Worm (Caenorhabditis elegans) whole organism, L1 larva: Measurements from ENCODE around the gene F07B10.7.

Experiments used
- blmp-1 ChIP-seq: fragments of 150-350 bp; optimal IDR thresholded peaks from 2 replicates; lab custom pipeline; 2014; ENCODE audit warnings: missing biosample characterization, missing genetic modification characterization
- ceh-63 ChIP-seq: fragments of 200-800 bp; sonication (Bioruptor generic); optimal IDR thresholded peaks from 2 replicates; lab custom pipeline; 2018; ENCODE audit warnings: mild to moderate bottlenecking, missing genetic modification characterization, missing compliant biosample characterization
- dsc-1 ChIP-seq: sonication (generic microtip); optimal IDR thresholded peaks from 2 replicates; lab custom pipeline; 2016; ENCODE audit warnings: mild to moderate bottlenecking, missing genetic modification characterization, missing compliant biosample characterization
- efl-1 ChIP-seq, 4 experiments: fragments of 150-350 bp; optimal IDR thresholded peaks in 3 of 4; peaks in 1 of 4; 1 replicate in 1 of 4; 2 replicates in 3 of 4; lab custom pipeline; 2014; ENCODE audit warnings: missing biosample characterization in 2 of 4, missing genetic modification characterization in 2 of 4, missing genetic modification reagents in 2 of 4
- egl-13 ChIP-seq: sonication (generic microtip); optimal IDR thresholded peaks from 2 replicates; lab custom pipeline; 2016; ENCODE audit warnings: missing genotype, missing genetic modification reagents, missing genetic modification characterization, missing compliant biosample characterization
- ets-5 ChIP-seq: fragments of 200-800 bp; sonication (Bioruptor generic); IDR thresholded peaks from 2 replicates; pipeline ENCODE4 v1.3.6; 2022; ENCODE audit warnings: missing genetic modification characterization, missing compliant biosample characterization
- fkh-10 ChIP-seq: sonication (generic microtip); optimal IDR thresholded peaks from 2 replicates; lab custom pipeline; 2017; ENCODE audit warnings: missing biosample characterization, missing genetic modification reagents, missing genetic modification characterization
- fkh-4 ChIP-seq: sonication (generic microtip); optimal IDR thresholded peaks from 2 replicates; lab custom pipeline; 2016; ENCODE audit warnings: missing compliant biosample characterization, missing genetic modification characterization, borderline replicate concordance
- fkh-8 ChIP-seq: sonication (generic microtip); optimal IDR thresholded peaks from 2 replicates; lab custom pipeline; 2016; ENCODE audit warnings: mild to moderate bottlenecking, missing genetic modification characterization, missing compliant biosample characterization
- fos-1 ChIP-seq: fragments of 150-350 bp; optimal IDR thresholded peaks from 2 replicates; lab custom pipeline; 2014; ENCODE audit warnings: missing biosample characterization, missing genetic modification characterization
- hpl-2 ChIP-seq: fragments of 150-350 bp; optimal IDR thresholded peaks from 2 replicates; lab custom pipeline; 2014; ENCODE audit warnings: missing biosample characterization, missing genetic modification reagents, missing genetic modification characterization
- irx-1 ChIP-seq: sonication (generic microtip); optimal IDR thresholded peaks from 2 replicates; lab custom pipeline; 2016; ENCODE audit warnings: missing genetic modification characterization, missing compliant biosample characterization
- jun-1 ChIP-seq: fragments of 150-350 bp; optimal IDR thresholded peaks from 2 replicates; lab custom pipeline; 2014; ENCODE audit warnings: missing biosample characterization, missing genetic modification reagents, missing genetic modification characterization
- lin-14 ChIP-seq: fragments of 200-800 bp; sonication (Bioruptor generic); optimal IDR thresholded peaks from 2 replicates; lab custom pipeline; 2018; ENCODE audit warnings: mild to moderate bottlenecking, missing genetic modification characterization, moderate library complexity, missing compliant biosample characterization
- lin-15B ChIP-seq: fragments of 150-350 bp; sonication (generic microtip); optimal IDR thresholded peaks from 3 replicates; lab custom pipeline; 2014; ENCODE audit warnings: missing biosample characterization, missing genetic modification characterization
- lin-35 ChIP-seq, 2 experiments: fragments of 150-350 bp; optimal IDR thresholded peaks; 2 replicates each; lab custom pipeline; 2014; ENCODE audit warnings: missing biosample characterization in 2 of 2, missing genetic modification characterization in 2 of 2, missing genetic modification reagents in 2 of 2
- lin-39 ChIP-seq: fragments of 150-350 bp; optimal IDR thresholded peaks from 2 replicates; lab custom pipeline; 2014; ENCODE audit warnings: missing biosample characterization, missing genetic modification reagents, missing genetic modification characterization
- mef-2 ChIP-seq: fragments of 150-350 bp; optimal IDR thresholded peaks from 2 replicates; lab custom pipeline; 2014; ENCODE audit warnings: missing biosample characterization, missing genetic modification characterization
- mep-1 ChIP-seq: fragments of 150-350 bp; optimal IDR thresholded peaks from 2 replicates; lab custom pipeline; 2014; ENCODE audit warnings: missing biosample characterization, missing genetic modification characterization
- nhr-11 ChIP-seq: fragments of 150-350 bp; optimal IDR thresholded peaks from 2 replicates; lab custom pipeline; 2014; ENCODE audit warnings: missing biosample characterization, missing genetic modification characterization
- nhr-12 ChIP-seq: sonication (generic microtip); optimal IDR thresholded peaks from 2 replicates; lab custom pipeline; 2017; ENCODE audit warnings: missing biosample characterization, missing genetic modification characterization
- nhr-19 ChIP-seq: fragments of 200-800 bp; sonication (Bioruptor generic); conservative IDR thresholded peaks from 2 replicates; pipeline ENCODE4 v1.3.6; 2022; ENCODE audit warnings: missing genetic modification characterization, missing compliant biosample characterization
- nhr-20 ChIP-seq: sonication (generic microtip); optimal IDR thresholded peaks from 2 replicates; lab custom pipeline; 2016; ENCODE audit warnings: mild to moderate bottlenecking, missing genetic modification characterization, missing compliant biosample characterization
- nhr-71 ChIP-seq: sonication (generic microtip); optimal IDR thresholded peaks from 2 replicates; lab custom pipeline; 2016; ENCODE audit warnings: mild to moderate bottlenecking, missing genetic modification characterization, moderate library complexity, missing compliant biosample characterization
- nhr-85 ChIP-seq: sonication (generic microtip); peaks from one replicate; lab custom pipeline; 2016; ENCODE audit warnings: missing genetic modification characterization, inconsistent platforms, missing compliant biosample characterization
- rnt-1 ChIP-seq: sonication (generic microtip); optimal IDR thresholded peaks from 2 replicates; lab custom pipeline; 2016; ENCODE audit warnings: mild to moderate bottlenecking, missing genetic modification characterization, moderate library complexity, missing compliant biosample characterization
- skn-1 ChIP-seq: fragments of 150-350 bp; optimal IDR thresholded peaks from 2 replicates; lab custom pipeline; 2014; ENCODE audit warnings: missing biosample characterization, missing genetic modification characterization
- snpc-4 ChIP-seq: fragments of 150-350 bp; optimal IDR thresholded peaks from 2 replicates; lab custom pipeline; 2014; ENCODE audit warnings: missing biosample characterization, missing genetic modification characterization
- snu-23 ChIP-seq: sonication (generic microtip); optimal IDR thresholded peaks from 2 replicates; lab custom pipeline; 2016; ENCODE audit warnings: missing genetic modification characterization, missing compliant biosample characterization
- sox-4 ChIP-seq: sonication (generic microtip); optimal IDR thresholded peaks from 2 replicates; lab custom pipeline; 2016; ENCODE audit warnings: missing genetic modification characterization, missing compliant biosample characterization
- swsn-7 ChIP-seq: sonication (generic microtip); optimal IDR thresholded peaks from 2 replicates; lab custom pipeline; 2016; ENCODE audit warnings: missing genetic modification characterization, missing compliant biosample characterization
- tbx-2 ChIP-seq: sonication (generic microtip); optimal IDR thresholded peaks from 2 replicates; lab custom pipeline; 2016; ENCODE audit warnings: missing genetic modification characterization, missing compliant biosample characterization
- unc-30 ChIP-seq: sonication (generic microtip); optimal IDR thresholded peaks from 2 replicates; lab custom pipeline; 2017; ENCODE audit warnings: missing biosample characterization, missing genetic modification characterization
- unc-86 ChIP-seq: sonication (generic microtip); optimal IDR thresholded peaks from 2 replicates; lab custom pipeline; 2016; ENCODE audit warnings: missing genetic modification characterization, missing compliant biosample characterization
- unc-98 ChIP-seq: fragments of 200-800 bp; sonication (Bioruptor generic); IDR thresholded peaks from 2 replicates; pipeline ENCODE4 v1.3.6; 2022; ENCODE audit warnings: missing genetic modification characterization, missing compliant biosample characterization
- zip-4 ChIP-seq: fragments of 200-800 bp; sonication (Bioruptor generic); optimal IDR thresholded peaks from 2 replicates; lab custom pipeline; 2018; ENCODE audit warnings: mild to moderate bottlenecking, missing genetic modification characterization, moderate library complexity, missing compliant biosample characterization

The F07B10.7 gene

DNA sequence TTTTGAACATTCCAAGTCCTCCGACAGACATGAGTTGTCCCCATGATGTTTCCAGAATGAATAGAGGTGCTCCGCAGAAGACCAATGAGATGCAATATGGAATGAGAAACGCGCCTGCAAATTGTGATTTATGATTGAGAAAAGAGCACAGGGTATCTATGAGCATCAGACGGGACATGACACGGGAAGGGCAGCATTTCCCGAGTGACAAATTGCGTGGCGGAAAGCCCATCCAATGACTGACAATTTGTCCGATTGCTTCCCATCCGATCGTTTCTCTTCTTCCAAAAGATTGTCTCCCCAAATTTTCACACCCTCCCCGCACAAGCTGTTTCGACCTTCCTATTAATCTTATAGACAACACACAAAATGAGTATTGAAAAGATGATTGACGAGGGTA is 47.3 kb upstream of the F07B10.7 start:
- TF ChIP-seq dsc-1 (tag; lab: Kevin White, UChicago) (peak; percentile 72), mef-2 (tag; lab: Kevin White, UChicago) (no peak), snu-23 (GFP tag; lab: Kevin White, UChicago) (peak; percentile 16), ets-5 (GFP tag; lab: Robert Waterston, UW) (no peak), nhr-85 (tag; lab: Kevin White, UChicago) (no peak), nhr-71 (peak; percentile 37), ceh-63 (GFP tag; lab: Kevin White, UChicago) (no peak), lin-14 (GFP tag; lab: Kevin White, UChicago) (peak; percentile 70), rnt-1 (tag; lab: Kevin White, UChicago) (peak; percentile 69), lin-15B (no peak), lin-39 (tag; lab: Kevin White, UChicago) (no peak), unc-30 (tag; lab: Kevin White, UChicago) (no peak), nhr-19 (GFP tag; lab: Robert Waterston, UW) (peak; percentile 17), fos-1 (no peak), unc-98 (no peak), efl-1 (optimal IDR thresholded peaks at IDR 0.05; lab: Kevin White, UChicago) (no peak), efl-1 (GFP tag; optimal IDR thresholded peaks at IDR 0.05 in 1 of 2; lab: Kevin White, UChicago) (no peak), unc-86 (tag; lab: Kevin White, UChicago) (no peak), hpl-2 (no peak)

DNA sequence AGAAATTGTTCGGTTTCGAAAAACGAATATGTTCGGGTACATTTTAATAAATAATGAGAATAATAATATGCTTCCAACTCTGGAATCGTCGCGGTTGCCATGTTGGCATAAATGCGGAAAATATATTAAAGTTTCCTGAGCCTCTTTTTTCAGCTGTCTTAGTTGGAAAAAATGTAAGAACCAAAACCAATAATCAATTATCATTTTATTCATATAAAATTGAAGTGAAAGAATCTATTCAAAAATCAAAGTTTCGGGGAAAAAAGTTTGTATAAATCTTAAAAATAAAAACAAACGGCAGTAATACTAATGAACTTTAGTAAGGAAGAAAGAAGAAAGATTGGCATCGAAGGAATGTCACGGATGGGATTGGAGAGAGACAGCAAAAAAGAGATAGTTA is 44.4 kb upstream of the F07B10.7 start, which contains the start of gene srh-45:
srh-45 (minus strand) TSS at position 101 of the 400 bp plus-strand sequence.
- TF ChIP-seq fkh-8 (no peak), fkh-4 (no peak), zip-4 (GFP tag; lab: Kevin White, UChicago) (no peak)

DNA sequence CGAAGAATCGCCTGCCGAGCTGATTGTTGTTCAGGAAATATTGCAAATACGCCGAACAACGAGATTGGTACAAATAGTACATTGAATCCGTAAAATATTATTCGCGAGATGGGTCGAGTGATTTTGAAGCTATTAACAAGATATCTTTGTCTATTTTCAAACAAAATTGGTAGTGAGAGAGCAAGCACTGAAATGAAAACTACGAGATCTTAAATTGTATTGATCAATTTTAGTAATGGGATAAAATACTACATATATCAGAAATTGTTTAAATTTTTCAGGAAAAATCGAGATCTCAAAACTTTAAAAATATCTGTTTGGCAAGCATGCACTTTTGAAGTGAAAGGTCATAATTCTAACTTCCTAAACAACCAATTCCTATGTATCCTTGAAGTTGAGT is 43.7 kb upstream of the F07B10.7 start:
- TF ChIP-seq mep-1 (tag; lab: Kevin White, UChicago) (no peak), swsn-7 (tag; lab: Kevin White, UChicago) (no peak)
- TF ChIP-seq, all 84 proteins: peak for 0

DNA sequence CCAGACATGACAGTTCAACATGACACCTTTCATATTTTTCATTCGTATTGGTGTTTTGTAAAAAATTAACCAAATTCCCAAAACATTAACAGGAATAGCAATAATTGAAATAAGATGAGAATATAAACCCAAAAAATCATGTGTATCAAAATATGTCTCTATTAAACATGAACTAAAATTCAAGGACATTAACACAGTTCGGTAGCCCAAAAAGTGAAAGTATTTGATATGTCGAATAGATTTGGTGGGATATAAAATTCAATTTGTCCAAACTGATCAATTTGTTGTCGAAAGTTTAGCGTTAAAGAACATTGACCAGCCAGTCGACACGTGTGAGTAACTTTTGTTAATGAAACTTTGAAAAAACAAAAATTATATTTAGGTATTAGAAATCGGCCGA is 42.2 kb upstream of the F07B10.7 start, which contains the start of gene srh-46:
srh-46 (minus strand) TSS at position 189 of the 400 bp plus-strand sequence.
- TF ChIP-seq irx-1 (tag; lab: Kevin White, UChicago): no peak
- peak; percentile 89 for TF ChIP-seq blmp-1 (tag; lab: Kevin White, UChicago)

DNA sequence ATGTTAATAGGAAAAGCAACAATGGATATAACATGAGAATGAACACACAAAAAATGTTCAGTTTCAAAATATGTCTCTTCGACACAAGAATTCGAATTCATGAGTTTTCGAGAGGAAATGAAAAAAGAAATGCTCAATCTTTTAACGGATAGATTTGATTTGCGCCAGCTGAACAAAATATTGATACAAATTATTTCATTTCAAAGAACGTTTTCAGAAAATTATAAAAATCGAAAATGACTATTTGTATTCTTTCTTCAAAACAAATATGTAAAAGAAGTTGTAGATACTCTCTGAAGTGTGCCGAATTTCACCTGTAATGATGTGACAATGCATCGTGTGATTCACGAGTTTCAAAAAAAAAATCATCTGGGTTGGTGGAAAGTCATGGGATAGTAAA is 40.0 kb upstream of the F07B10.7 start, which contains the start of gene srh-47:
srh-47 (minus strand) TSS at position 101 of the 400 bp plus-strand sequence.
- TF ChIP-seq tbx-2: no peak
- no peak for TF ChIP-seq snpc-4 (tag; lab: Kevin White, UChicago)
- no peak for TF ChIP-seq nhr-20
- no peak for TF ChIP-seq rnt-1 (tag; lab: Kevin White, UChicago)
- no peak for TF ChIP-seq nhr-12
- no peak for TF ChIP-seq skn-1 (tag; lab: Kevin White, UChicago)
- TF ChIP-seq efl-1 (optimal IDR thresholded peaks at IDR 0.05; lab: Kevin White, UChicago): no peak
- no peak for TF ChIP-seq efl-1 (GFP tag; optimal IDR thresholded peaks at IDR 0.05 in 1 of 2; lab: Kevin White, UChicago)
- TF ChIP-seq, all 84 proteins: peak for 0

DNA sequence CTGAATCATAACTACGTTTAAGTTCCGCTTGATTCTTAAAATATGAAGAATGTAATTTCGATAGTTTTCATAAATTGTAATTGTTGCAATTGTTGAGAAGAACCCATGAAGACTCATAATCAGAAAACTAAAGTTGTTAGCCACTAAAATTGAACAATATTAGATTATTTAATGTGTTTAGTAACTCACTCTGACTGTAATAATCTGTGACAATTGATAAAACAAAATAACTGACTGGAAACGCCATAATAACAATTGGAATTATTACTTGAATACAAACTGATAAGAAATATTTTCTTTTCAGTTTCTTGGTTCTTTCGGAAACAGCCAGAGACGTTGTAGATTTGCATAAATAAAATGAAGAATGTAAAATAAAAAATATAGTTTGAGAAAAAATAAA is 38.9 kb upstream of the F07B10.7 start:
- TF ChIP-seq fkh-10 (GFP tag; lab: Kevin White, UChicago): no peak
- peak; percentile 54 for TF ChIP-seq jun-1 (tag; lab: Kevin White, UChicago)
- TF ChIP-seq sox-4 (tag; lab: Kevin White, UChicago): no peak
- TF ChIP-seq nhr-11 (tag; lab: Kevin White, UChicago): no peak
- TF ChIP-seq egl-13 (tag; lab: Kevin White, UChicago): no peak
- no peak for TF ChIP-seq lin-35 (GFP tag; optimal IDR thresholded peaks at IDR 0.05; lab: Kevin White, UChicago)
